Fruit fly (Drosophila melanogaster) whole organism, prepupa: ENCODE measurements around the gene Culd.

ENCODE experiments used
- CG10631 ChIP-seq: fragments of 200-800 bp; sonication (Bioruptor generic); optimal IDR thresholded peaks from 2 replicates; lab custom pipeline; 2016; ENCODE audit warnings: missing biosample characterization, missing genetic modification characterization
- CG10669 ChIP-seq: fragments of 200-800 bp; sonication (Bioruptor generic); optimal IDR thresholded peaks from 3 replicates; lab custom pipeline; 2018; ENCODE audit warnings: missing biosample characterization, mild to moderate bottlenecking, missing genetic modification characterization, moderate library complexity
- CG11294 ChIP-seq: fragments of 200-800 bp; sonication (Bioruptor generic); IDR thresholded peaks from 2 replicates; pipeline ENCODE4 v1.3.6; 2022; ENCODE audit warnings: missing biosample characterization, missing genetic modification characterization
- CG11762 ChIP-seq: fragments of 200-800 bp; sonication (Bioruptor generic); optimal IDR thresholded peaks from 3 replicates; lab custom pipeline; 2016; ENCODE audit warnings: missing biosample characterization, missing genetic modification characterization; ENCODE audit not compliant: insufficient read depth
- CG11902 ChIP-seq: fragments of 200-800 bp; sonication (Bioruptor generic); optimal IDR thresholded peaks from 3 replicates; lab custom pipeline; 2016; ENCODE audit warnings: missing biosample characterization, missing genetic modification characterization
- CG15336 ChIP-seq: fragments of 200-800 bp; sonication (Bioruptor generic); IDR thresholded peaks from 2 replicates; pipeline ENCODE4 v1.3.6; 2022; ENCODE audit warnings: missing biosample characterization, missing genetic modification characterization
- CG16779 ChIP-seq: fragments of 200-800 bp; sonication (Bioruptor generic); optimal IDR thresholded peaks from 3 replicates; lab custom pipeline; 2017; ENCODE audit warnings: missing biosample characterization, mild to moderate bottlenecking, missing genetic modification characterization
- CG3032 ChIP-seq: fragments of 200-800 bp; optimal IDR thresholded peaks from 2 replicates; lab custom pipeline; 2019; ENCODE audit warnings: missing biosample characterization, mild to moderate bottlenecking, missing genetic modification characterization, moderate library complexity
- CG31627 ChIP-seq: fragments of 200-800 bp; sonication (Bioruptor generic); optimal IDR thresholded peaks from 3 replicates; lab custom pipeline; 2016; ENCODE audit warnings: missing biosample characterization, missing genetic modification characterization
- CG32006 ChIP-seq: fragments of 200-800 bp; sonication (Bioruptor generic); optimal IDR thresholded peaks from 3 replicates; lab custom pipeline; 2017; ENCODE audit warnings: missing biosample characterization, mild to moderate bottlenecking, missing genetic modification characterization
- CG3919 ChIP-seq: fragments of 200-800 bp; sonication (Bioruptor generic); optimal IDR thresholded peaks from 3 replicates; lab custom pipeline; 2016; ENCODE audit warnings: missing biosample characterization, missing genetic modification characterization
- CG4318 ChIP-seq: fragments of 200-800 bp; sonication (Bioruptor generic); optimal IDR thresholded peaks from 3 replicates; lab custom pipeline; 2017; ENCODE audit warnings: missing biosample characterization, mild to moderate bottlenecking, missing genetic modification characterization
- CG6163 ChIP-seq: fragments of 200-800 bp; sonication (Bioruptor generic); IDR thresholded peaks from 3 replicates; pipeline ENCODE4 v1.3.6; 2022; ENCODE audit warnings: missing biosample characterization, missing genetic modification characterization
- CG6808 ChIP-seq: fragments of 200-800 bp; sonication (Bioruptor generic); optimal IDR thresholded peaks from 3 replicates; lab custom pipeline; 2017; ENCODE audit warnings: missing biosample characterization, missing genetic modification characterization, mild to moderate bottlenecking, moderate library complexity, missing genetic modification reagents
- CG6854 ChIP-seq: fragments of 200-800 bp; sonication (Bioruptor generic); optimal IDR thresholded peaks from 2 replicates; lab custom pipeline; 2017; ENCODE audit warnings: missing biosample characterization, mild to moderate bottlenecking, missing genetic modification characterization
- CG7368 ChIP-seq: fragments of 200-800 bp; sonication (Bioruptor generic); optimal IDR thresholded peaks from 3 replicates; lab custom pipeline; 2016; ENCODE audit warnings: missing biosample characterization, missing genetic modification characterization
- CG8119 ChIP-seq: fragments of 200-800 bp; sonication (Bioruptor generic); IDR thresholded peaks from 3 replicates; pipeline ENCODE4 v1.3.6; 2022; ENCODE audit warnings: missing biosample characterization, missing genetic modification characterization
- CG8319 ChIP-seq: fragments of 200-800 bp; sonication (Bioruptor generic); optimal IDR thresholded peaks from 3 replicates; lab custom pipeline; 2016; ENCODE audit warnings: missing biosample characterization, missing genetic modification characterization
- CG8632 ChIP-seq: fragments of 200-800 bp; sonication (Bioruptor generic); optimal IDR thresholded peaks from 3 replicates; lab custom pipeline; 2016; ENCODE audit warnings: missing biosample characterization, missing genetic modification characterization
- CG9139 ChIP-seq: fragments of 200-800 bp; sonication (Bioruptor generic); optimal IDR thresholded peaks from 3 replicates; lab custom pipeline; 2017; ENCODE audit warnings: missing biosample characterization, mild to moderate bottlenecking, missing genetic modification characterization
- Eip75B ChIP-seq: fragments of 200-800 bp; sonication (Bioruptor generic); optimal IDR thresholded peaks from 3 replicates; lab custom pipeline; 2016; ENCODE audit warnings: missing biosample characterization, missing genetic modification characterization
- Eip78C ChIP-seq: fragments of 200-800 bp; sonication (Bioruptor generic); peaks from one replicate; lab custom pipeline; 2016; ENCODE audit warnings: missing biosample characterization, missing genetic modification characterization
- Eip93F ChIP-seq: fragments of 200-800 bp; sonication (Bioruptor generic); optimal IDR thresholded peaks from 2 replicates; lab custom pipeline; 2016; ENCODE audit warnings: missing biosample characterization, mild to moderate bottlenecking, missing genetic modification characterization
- Ets96B ChIP-seq: fragments of 200-800 bp; optimal IDR thresholded peaks from 2 replicates; lab custom pipeline; 2019; ENCODE audit warnings: missing biosample characterization, mild to moderate bottlenecking, missing genetic modification characterization, moderate library complexity
- Gug ChIP-seq: fragments of 200-800 bp; sonication (Bioruptor generic); IDR thresholded peaks from 2 replicates; pipeline ENCODE4 v1.3.6; 2022; ENCODE audit warnings: missing biosample characterization, missing genetic modification characterization
- Hr39 ChIP-seq: fragments of 200-800 bp; sonication (Bioruptor generic); optimal IDR thresholded peaks from 2 replicates; lab custom pipeline; 2016; ENCODE audit warnings: missing biosample characterization, missing genetic modification characterization
- Hr4 ChIP-seq: fragments of 200-800 bp; sonication (Bioruptor generic); optimal IDR thresholded peaks from 3 replicates; lab custom pipeline; 2016; ENCODE audit warnings: missing biosample characterization, missing genetic modification characterization
- Lpt ChIP-seq: fragments of 200-800 bp; sonication (Bioruptor generic); optimal IDR thresholded peaks from 3 replicates; lab custom pipeline; 2016; ENCODE audit warnings: missing biosample characterization, missing genetic modification characterization
- OdsH ChIP-seq: fragments of 200-800 bp; sonication (Bioruptor generic); optimal IDR thresholded peaks from 3 replicates; lab custom pipeline; 2016; ENCODE audit warnings: missing biosample characterization, missing genetic modification characterization
- Sox14 ChIP-seq: fragments of 200-800 bp; sonication (Bioruptor generic); optimal IDR thresholded peaks from 3 replicates; lab custom pipeline; 2016; ENCODE audit warnings: missing biosample characterization, missing genetic modification characterization
- Sox15 ChIP-seq: fragments of 200-800 bp; sonication (Bioruptor generic); optimal IDR thresholded peaks from 3 replicates; lab custom pipeline; 2016; ENCODE audit warnings: missing biosample characterization, missing genetic modification characterization
- achi ChIP-seq: fragments of 200-800 bp; sonication (Bioruptor generic); optimal IDR thresholded peaks from 3 replicates; lab custom pipeline; 2016; ENCODE audit warnings: missing biosample characterization, missing genetic modification characterization
- acj6 ChIP-seq: fragments of 200-800 bp; sonication (Bioruptor generic); optimal IDR thresholded peaks from 3 replicates; lab custom pipeline; 2016; ENCODE audit warnings: missing biosample characterization, missing genetic modification characterization
- cyc ChIP-seq: fragments of 200-800 bp; sonication (Bioruptor generic); optimal IDR thresholded peaks from 3 replicates; lab custom pipeline; 2016; ENCODE audit warnings: missing biosample characterization, missing genetic modification characterization
- dac ChIP-seq: fragments of 200-800 bp; sonication (Bioruptor generic); optimal IDR thresholded peaks from 2 replicates; lab custom pipeline; 2017; ENCODE audit warnings: missing biosample characterization, mild to moderate bottlenecking, missing genetic modification characterization
- dsx ChIP-seq: fragments of 200-800 bp; optimal IDR thresholded peaks from 3 replicates; lab custom pipeline; 2019; ENCODE audit warnings: missing biosample characterization, mild to moderate bottlenecking, missing genetic modification characterization, moderate library complexity; ENCODE audit not compliant: poor library complexity, severe bottlenecking
- fd59A ChIP-seq: fragments of 200-800 bp; sonication (Bioruptor generic); optimal IDR thresholded peaks from 2 replicates; lab custom pipeline; 2017; ENCODE audit warnings: missing biosample characterization, mild to moderate bottlenecking, missing genetic modification characterization, missing genetic modification reagents
- fd85E ChIP-seq: fragments of 200-800 bp; sonication (Bioruptor generic); optimal IDR thresholded peaks from 3 replicates; lab custom pipeline; 2016; ENCODE audit warnings: missing biosample characterization, missing genetic modification characterization
- fkh ChIP-seq: fragments of 200-800 bp; sonication (Bioruptor generic); optimal IDR thresholded peaks from 3 replicates; lab custom pipeline; 2017; ENCODE audit warnings: missing biosample characterization, mild to moderate bottlenecking, missing genetic modification characterization, moderate library complexity
- net ChIP-seq: fragments of 200-800 bp; sonication (Bioruptor generic); optimal IDR thresholded peaks from 3 replicates; lab custom pipeline; 2016; ENCODE audit warnings: missing biosample characterization, missing genetic modification characterization
- salr ChIP-seq, 2 experiments: fragments of 200-800 bp; sonication (Bioruptor generic); optimal IDR thresholded peaks; 3 replicates each; lab custom pipeline; 2016 to 2018; ENCODE audit warnings: missing biosample characterization in 2 of 2, missing genetic modification characterization in 2 of 2, mild to moderate bottlenecking in 1 of 2
- spab ChIP-seq: fragments of 200-800 bp; sonication (Bioruptor generic); optimal IDR thresholded peaks from 2 replicates; lab custom pipeline; 2017; ENCODE audit warnings: missing biosample characterization, mild to moderate bottlenecking, missing genetic modification characterization, missing genetic modification reagents
- ss ChIP-seq, 2 experiments: fragments of 200-800 bp; sonication (Bioruptor generic); optimal IDR thresholded peaks; 2 replicates in 1 of 2; 3 replicates in 1 of 2; lab custom pipeline; 2017 to 2018; ENCODE audit warnings: mild to moderate bottlenecking in 2 of 2, missing biosample characterization in 2 of 2, missing genetic modification characterization in 2 of 2, moderate library complexity in 1 of 2
- svp ChIP-seq: fragments of 200-800 bp; sonication (Bioruptor generic); peaks from one replicate; lab custom pipeline; 2016; ENCODE audit warnings: missing biosample characterization, missing genetic modification characterization
- topi ChIP-seq: fragments of 200-800 bp; sonication (Bioruptor generic); optimal IDR thresholded peaks from 3 replicates; lab custom pipeline; 2016; ENCODE audit warnings: missing biosample characterization, missing genetic modification characterization
- vri ChIP-seq: fragments of 200-800 bp; sonication (Bioruptor generic); optimal IDR thresholded peaks from 3 replicates; lab custom pipeline; 2016; ENCODE audit warnings: missing biosample characterization, mild to moderate bottlenecking, missing genetic modification characterization

Gene Culd

dm6 chr3L:8320105-8320813 lies 35.8 kb downstream of the Culd start, which contains the start of gene CG13670 (continued):
- TF ChIP-seq CG11902 (peak; percentile 38), CG6163 (GFP tag; lab: Robert Waterston, UW) (peak; percentile 62; the same call in 2 of the 3 replicates), CG6808 (GFP tag; lab: Kevin White, UChicago) (no peak), CG4318 (GFP tag; lab: Kevin White, UChicago) (no peak), CG6854 (GFP tag; lab: Kevin White, UChicago) (no peak), fkh (GFP tag; lab: Kevin White, UChicago) (no peak), CG8632 (GFP tag; lab: Kevin White, UChicago) (no peak), CG32006 (GFP tag; lab: Kevin White, UChicago) (peak; percentile 36), CG15336 (GFP tag; lab: Robert Waterston, UW) (peak; percentile 57), dac (GFP tag; lab: Kevin White, UChicago) (no peak), CG31627 (GFP tag; lab: Kevin White, UChicago) (no peak), vri (GFP tag; lab: Kevin White, UChicago) (no peak), CG16779 (tag; lab: Kevin White, UChicago) (no peak)

dm6 chr3L:8318916-8319506 lies 37.1 kb downstream of the Culd start, which contains the start of gene CG43059:
Gene CG43059 (minus strand): TSS chr3L:8318966.
- TF ChIP-seq dsx (GFP tag; lab: Kevin White, UChicago) (no peak), fd59A (GFP tag; lab: Kevin White, UChicago) (no peak), CG11294 (peak; percentile 78), CG9139 (no peak), CG6808 (GFP tag; lab: Kevin White, UChicago) (no peak), CG11762 (GFP tag; lab: Kevin White, UChicago) (no peak), net (peak; percentile 45), fd85E (GFP tag; lab: Kevin White, UChicago) (no peak), CG6854 (GFP tag; lab: Kevin White, UChicago) (no peak), acj6 (GFP tag; lab: Kevin White, UChicago) (peak; percentile 38), CG32006 (GFP tag; lab: Kevin White, UChicago) (peak; percentile 88), CG8632 (GFP tag; lab: Kevin White, UChicago) (no peak), OdsH (GFP tag; lab: Kevin White, UChicago) (peak; percentile 50), CG3919 (GFP tag; lab: Kevin White, UChicago) (peak; percentile 36), Gug (GFP tag; lab: Robert Waterston, UW) (peak; percentile 78), Eip93F (GFP tag; lab: Kevin White, UChicago) (no peak), Eip78C (GFP tag; lab: Kevin White, UChicago) (peak; percentile 68), CG8119 (peak; percentile 92), CG8319 (GFP tag; lab: Kevin White, UChicago) (no peak), achi (peak; percentile 64), svp (GFP tag; lab: Kevin White, UChicago) (peak; percentile 30), CG4318 (GFP tag; lab: Kevin White, UChicago) (peak; percentile 65), Eip75B (GFP tag; lab: Kevin White, UChicago) (peak; percentile 32), Sox15 (no peak), CG10631 (GFP tag; lab: Kevin White, UChicago) (peak; percentile 52), Ets96B (tag; lab: Kevin White, UChicago) (no peak), Sox14 (GFP tag; lab: Kevin White, UChicago) (peak; percentile 27), CG7368 (no peak), dac (GFP tag; lab: Kevin White, UChicago) (peak; percentile 54), fkh (GFP tag; lab: Kevin White, UChicago) (no peak), vri (GFP tag; lab: Kevin White, UChicago) (no peak), Hr4 (GFP tag; lab: Kevin White, UChicago) (peak; percentile 82), CG10669 (GFP tag; lab: Kevin White, UChicago) (no peak), topi (no peak), CG16779 (tag; lab: Kevin White, UChicago) (peak; percentile 11), ss (GFP tag; optimal IDR thresholded peaks at IDR 0.05; lab: Kevin White, UChicago) (no peak), CG3032 (tag; lab: Kevin White, UChicago) (no peak), salr (GFP tag; optimal IDR thresholded peaks at IDR 0.05; lab: Kevin White, UChicago) (peak in 1 of 2 experiments; percentile 34), Lpt (GFP tag; lab: Kevin White, UChicago) (peak; percentile 71), cyc (GFP tag; lab: Kevin White, UChicago) (no peak), Hr39 (GFP tag; lab: Kevin White, UChicago) (no peak), spab (no peak), CG31627 (GFP tag; lab: Kevin White, UChicago) (no peak)
